Worm (Caenorhabditis elegans): ENCODE data around the gene rig-4.

Gene rig-4

ce11 chrIV:7946457-7946856 is 57.5 kb downstream of the rig-4 start, which contains the start of gene czw-1:
TSS of gene czw-1 (minus strand) at chrIV:7946825.
- TF ChIP-seq pat-9 (tag; optimal IDR thresholded peaks at IDR 0.05) = no peak
- TF ChIP-seq ceh-24 (tag; optimal IDR thresholded peaks at IDR 0.05) = no peak
- no peak for TF ChIP-seq pax-1 (tag; optimal IDR thresholded peaks at IDR 0.05)

- TF ChIP-seq ceh-34 (tag; optimal IDR thresholded peaks at IDR 0.05) (peak; percentile 27), ceh-6 (GFP tag; optimal IDR thresholded peaks at IDR 0.05) (no peak)
Measured at ce11 chrIV:7943272-7943671, 60.6 kb downstream of the rig-4 start.

All from whole organism, late embryonic.